Worm (Caenorhabditis elegans): ENCODE data around the gene C09B9.4.

Gene C09B9.4

ce11 chrIV:4983746-4984145 is 49.4 kb downstream of the C09B9.4 start, which contains the start of gene clec-176:
clec-176 (plus strand) TSS chrIV:4984046.
- no peak for TF ChIP-seq unc-62 (GFP tag; optimal IDR thresholded peaks at IDR 0.05)

- TF ChIP-seq unc-62 (GFP tag; optimal IDR thresholded peaks at IDR 0.05): no peak
Observed at ce11 chrIV:4982477-4982876, 50.7 kb downstream of the C09B9.4 start, which contains the start of gene E03H12.4. E03H12.4 (plus strand) TSS chrIV:4982596.

Data from whole organism, dauer.